Fruit fly (Drosophila melanogaster) whole organism, prepupa: Measurements from ENCODE around the gene CG15728.
A peak's percentile ranks its signal among the peaks of the same experiment; 100 is the strongest.

Source experiments
- Blimp-1 ChIP-seq: fragments of 200-800 bp; sonication (Bioruptor generic); optimal IDR thresholded peaks from 3 replicates; lab custom pipeline; 2017; ENCODE audit warnings: missing biosample characterization, missing genetic modification characterization, mild to moderate bottlenecking, moderate library complexity, missing genetic modification reagents
- CG10631 ChIP-seq: fragments of 200-800 bp; sonication (Bioruptor generic); optimal IDR thresholded peaks from 2 replicates; lab custom pipeline; 2016; ENCODE audit warnings: missing biosample characterization, missing genetic modification characterization
- CG11294 ChIP-seq: fragments of 200-800 bp; sonication (Bioruptor generic); IDR thresholded peaks from 2 replicates; pipeline ENCODE4 v1.3.6; 2022; ENCODE audit warnings: missing biosample characterization, missing genetic modification characterization
- CG11762 ChIP-seq: fragments of 200-800 bp; sonication (Bioruptor generic); optimal IDR thresholded peaks from 3 replicates; lab custom pipeline; 2016; ENCODE audit warnings: missing biosample characterization, missing genetic modification characterization; ENCODE audit not compliant: insufficient read depth
- CG11902 ChIP-seq: fragments of 200-800 bp; sonication (Bioruptor generic); optimal IDR thresholded peaks from 3 replicates; lab custom pipeline; 2016; ENCODE audit warnings: missing biosample characterization, missing genetic modification characterization
- CG16779 ChIP-seq: fragments of 200-800 bp; sonication (Bioruptor generic); optimal IDR thresholded peaks from 3 replicates; lab custom pipeline; 2017; ENCODE audit warnings: missing biosample characterization, mild to moderate bottlenecking, missing genetic modification characterization
- CG3032 ChIP-seq: fragments of 200-800 bp; optimal IDR thresholded peaks from 2 replicates; lab custom pipeline; 2019; ENCODE audit warnings: missing biosample characterization, mild to moderate bottlenecking, missing genetic modification characterization, moderate library complexity
- CG31627 ChIP-seq: fragments of 200-800 bp; sonication (Bioruptor generic); optimal IDR thresholded peaks from 3 replicates; lab custom pipeline; 2016; ENCODE audit warnings: missing biosample characterization, missing genetic modification characterization
- CG4318 ChIP-seq: fragments of 200-800 bp; sonication (Bioruptor generic); optimal IDR thresholded peaks from 3 replicates; lab custom pipeline; 2017; ENCODE audit warnings: missing biosample characterization, mild to moderate bottlenecking, missing genetic modification characterization
- CG6163 ChIP-seq: fragments of 200-800 bp; sonication (Bioruptor generic); IDR thresholded peaks from 3 replicates; pipeline ENCODE4 v1.3.6; 2022; ENCODE audit warnings: missing biosample characterization, missing genetic modification characterization
- CG6276 ChIP-seq: fragments of 200-800 bp; sonication (Bioruptor generic); optimal IDR thresholded peaks from 2 replicates; lab custom pipeline; 2017; ENCODE audit warnings: missing biosample characterization, mild to moderate bottlenecking, missing genetic modification characterization
- CG6792 ChIP-seq: fragments of 200-800 bp; sonication (Bioruptor generic); optimal IDR thresholded peaks from 3 replicates; lab custom pipeline; 2016; ENCODE audit warnings: missing biosample characterization, missing genetic modification characterization
- CG6808 ChIP-seq: fragments of 200-800 bp; sonication (Bioruptor generic); optimal IDR thresholded peaks from 3 replicates; lab custom pipeline; 2017; ENCODE audit warnings: missing biosample characterization, missing genetic modification characterization, mild to moderate bottlenecking, moderate library complexity, missing genetic modification reagents
- CG6854 ChIP-seq: fragments of 200-800 bp; sonication (Bioruptor generic); optimal IDR thresholded peaks from 2 replicates; lab custom pipeline; 2017; ENCODE audit warnings: missing biosample characterization, mild to moderate bottlenecking, missing genetic modification characterization
- CG7368 ChIP-seq: fragments of 200-800 bp; sonication (Bioruptor generic); optimal IDR thresholded peaks from 3 replicates; lab custom pipeline; 2016; ENCODE audit warnings: missing biosample characterization, missing genetic modification characterization
- CG8632 ChIP-seq: fragments of 200-800 bp; sonication (Bioruptor generic); optimal IDR thresholded peaks from 3 replicates; lab custom pipeline; 2016; ENCODE audit warnings: missing biosample characterization, missing genetic modification characterization
- CG9139 ChIP-seq: fragments of 200-800 bp; sonication (Bioruptor generic); optimal IDR thresholded peaks from 3 replicates; lab custom pipeline; 2017; ENCODE audit warnings: missing biosample characterization, mild to moderate bottlenecking, missing genetic modification characterization
- Eip75B ChIP-seq: fragments of 200-800 bp; sonication (Bioruptor generic); optimal IDR thresholded peaks from 3 replicates; lab custom pipeline; 2016; ENCODE audit warnings: missing biosample characterization, missing genetic modification characterization
- Eip78C ChIP-seq: fragments of 200-800 bp; sonication (Bioruptor generic); peaks from one replicate; lab custom pipeline; 2016; ENCODE audit warnings: missing biosample characterization, missing genetic modification characterization
- Ets21C ChIP-seq: fragments of 200-800 bp; sonication (Bioruptor generic); optimal IDR thresholded peaks from 3 replicates; lab custom pipeline; 2016; ENCODE audit warnings: missing biosample characterization, missing genetic modification characterization
- Hr39 ChIP-seq: fragments of 200-800 bp; sonication (Bioruptor generic); optimal IDR thresholded peaks from 2 replicates; lab custom pipeline; 2016; ENCODE audit warnings: missing biosample characterization, missing genetic modification characterization
- Lpt ChIP-seq: fragments of 200-800 bp; sonication (Bioruptor generic); optimal IDR thresholded peaks from 3 replicates; lab custom pipeline; 2016; ENCODE audit warnings: missing biosample characterization, missing genetic modification characterization
- Met ChIP-seq: fragments of 200-800 bp; sonication (Bioruptor generic); optimal IDR thresholded peaks from 3 replicates; lab custom pipeline; 2016; ENCODE audit warnings: missing biosample characterization, missing genetic modification characterization
- OdsH ChIP-seq: fragments of 200-800 bp; sonication (Bioruptor generic); optimal IDR thresholded peaks from 3 replicates; lab custom pipeline; 2016; ENCODE audit warnings: missing biosample characterization, missing genetic modification characterization
- Sox102F ChIP-seq: fragments of 200-800 bp; sonication (Bioruptor generic); optimal IDR thresholded peaks from 2 replicates; lab custom pipeline; 2016; ENCODE audit warnings: missing biosample characterization, mild to moderate bottlenecking, missing genetic modification characterization
- Sox14 ChIP-seq: fragments of 200-800 bp; sonication (Bioruptor generic); optimal IDR thresholded peaks from 3 replicates; lab custom pipeline; 2016; ENCODE audit warnings: missing biosample characterization, missing genetic modification characterization
- Sox15 ChIP-seq: fragments of 200-800 bp; sonication (Bioruptor generic); optimal IDR thresholded peaks from 3 replicates; lab custom pipeline; 2016; ENCODE audit warnings: missing biosample characterization, missing genetic modification characterization
- acj6 ChIP-seq: fragments of 200-800 bp; sonication (Bioruptor generic); optimal IDR thresholded peaks from 3 replicates; lab custom pipeline; 2016; ENCODE audit warnings: missing biosample characterization, missing genetic modification characterization
- cyc ChIP-seq: fragments of 200-800 bp; sonication (Bioruptor generic); optimal IDR thresholded peaks from 3 replicates; lab custom pipeline; 2016; ENCODE audit warnings: missing biosample characterization, missing genetic modification characterization
- dac ChIP-seq: fragments of 200-800 bp; sonication (Bioruptor generic); optimal IDR thresholded peaks from 2 replicates; lab custom pipeline; 2017; ENCODE audit warnings: missing biosample characterization, mild to moderate bottlenecking, missing genetic modification characterization
- dsx ChIP-seq: fragments of 200-800 bp; optimal IDR thresholded peaks from 3 replicates; lab custom pipeline; 2019; ENCODE audit warnings: missing biosample characterization, mild to moderate bottlenecking, missing genetic modification characterization, moderate library complexity; ENCODE audit not compliant: poor library complexity, severe bottlenecking
- eg ChIP-seq: fragments of 200-800 bp; sonication (Bioruptor generic); IDR thresholded peaks from 3 replicates; pipeline ENCODE4 v1.3.6; 2022; ENCODE audit warnings: missing biosample characterization, missing genetic modification characterization
- esn ChIP-seq: fragments of 200-800 bp; sonication (Bioruptor generic); optimal IDR thresholded peaks from 2 replicates; lab custom pipeline; 2016; ENCODE audit warnings: missing biosample characterization, mild to moderate bottlenecking, missing genetic modification characterization, moderate library complexity
- fd85E ChIP-seq: fragments of 200-800 bp; sonication (Bioruptor generic); optimal IDR thresholded peaks from 3 replicates; lab custom pipeline; 2016; ENCODE audit warnings: missing biosample characterization, missing genetic modification characterization
- lz ChIP-seq: fragments of 200-800 bp; sonication (Bioruptor generic); optimal IDR thresholded peaks from 3 replicates; lab custom pipeline; 2016; ENCODE audit warnings: missing biosample characterization, missing genetic modification characterization
- net ChIP-seq: fragments of 200-800 bp; sonication (Bioruptor generic); optimal IDR thresholded peaks from 3 replicates; lab custom pipeline; 2016; ENCODE audit warnings: missing biosample characterization, missing genetic modification characterization
- pdm3 ChIP-seq: fragments of 200-800 bp; sonication (Bioruptor generic); optimal IDR thresholded peaks from 3 replicates; lab custom pipeline; 2016; ENCODE audit warnings: missing biosample characterization, missing genetic modification characterization
- svp ChIP-seq: fragments of 200-800 bp; sonication (Bioruptor generic); peaks from one replicate; lab custom pipeline; 2016; ENCODE audit warnings: missing biosample characterization, missing genetic modification characterization
- topi ChIP-seq: fragments of 200-800 bp; sonication (Bioruptor generic); optimal IDR thresholded peaks from 3 replicates; lab custom pipeline; 2016; ENCODE audit warnings: missing biosample characterization, missing genetic modification characterization
- vri ChIP-seq: fragments of 200-800 bp; sonication (Bioruptor generic); optimal IDR thresholded peaks from 3 replicates; lab custom pipeline; 2016; ENCODE audit warnings: missing biosample characterization, mild to moderate bottlenecking, missing genetic modification characterization

The CG15728 gene

dm6 chrX:12629564-12629963, 5.5 kb downstream of the CG15728 start, which contains the start of the genes Aven and CG2540 (continued):
- peak; percentile 26 for TF ChIP-seq Blimp-1
- no peak for TF ChIP-seq Ets21C
- TF ChIP-seq dac (GFP tag; lab: Kevin White, UChicago), result peak; percentile 70
- TF ChIP-seq Lpt (GFP tag; lab: Kevin White, UChicago), result peak; percentile 49
- peak; percentile 40 for TF ChIP-seq cyc (GFP tag; lab: Kevin White, UChicago)
- TF ChIP-seq CG11902, result peak; percentile 13
- peak; percentile 54 for TF ChIP-seq CG7368 (GFP tag; lab: Kevin White, UChicago)
- peak; percentile 61 for TF ChIP-seq CG9139 (GFP tag; lab: Kevin White, UChicago)
- peak; percentile 76 for TF ChIP-seq CG6808 (GFP tag; lab: Kevin White, UChicago)
- TF ChIP-seq Hr39 (GFP tag; lab: Kevin White, UChicago), result peak; percentile 1
- TF ChIP-seq eg, result peak; percentile 55; the same call in 1 of the 3 replicates
- peak; percentile 72 for TF ChIP-seq CG10631
- TF ChIP-seq Sox15, result peak; percentile 48
- peak; percentile 61 for TF ChIP-seq CG16779
- peak; percentile 64 for TF ChIP-seq net (GFP tag; lab: Kevin White, UChicago)
- no peak for TF ChIP-seq fd85E (GFP tag; lab: Kevin White, UChicago)
- TF ChIP-seq CG4318 (GFP tag; lab: Kevin White, UChicago), result peak; percentile 69
- peak; percentile 36 for TF ChIP-seq CG11762 (GFP tag; lab: Kevin White, UChicago)
- TF ChIP-seq dsx (GFP tag; lab: Kevin White, UChicago), result peak; percentile 85
- peak; percentile 72 for TF ChIP-seq CG8632 (GFP tag; lab: Kevin White, UChicago)
- no peak for TF ChIP-seq CG11294 (GFP tag; lab: Robert Waterston, UW)
- TF ChIP-seq pdm3 (GFP tag; lab: Kevin White, UChicago), result peak; percentile 56
- peak; percentile 86 for TF ChIP-seq Eip78C (GFP tag; lab: Kevin White, UChicago)
- TF ChIP-seq CG3032 (tag; lab: Kevin White, UChicago), result peak; percentile 85
- peak; percentile 75 for TF ChIP-seq CG6854
- peak; percentile 77 for TF ChIP-seq CG6276 (GFP tag; lab: Kevin White, UChicago)
- TF ChIP-seq Sox14 (GFP tag; lab: Kevin White, UChicago), result peak; percentile 43

- TF ChIP-seq dac (GFP tag; lab: Kevin White, UChicago) (no peak), vri (GFP tag; lab: Kevin White, UChicago) (no peak), CG6854 (peak; percentile 51), esn (GFP tag; lab: Kevin White, UChicago) (peak; percentile 10), Met (GFP tag; lab: Kevin White, UChicago) (peak; percentile 18), CG10631 (peak; percentile 35), acj6 (GFP tag; lab: Kevin White, UChicago) (peak; percentile 19), OdsH (GFP tag; lab: Kevin White, UChicago) (peak; percentile 23), Lpt (GFP tag; lab: Kevin White, UChicago) (peak; percentile 12), CG11294 (GFP tag; lab: Robert Waterston, UW) (no peak), CG6163 (GFP tag; lab: Robert Waterston, UW) (no peak), eg (peak; percentile 47; the same call in 1 of the 3 replicates), CG3032 (tag; lab: Kevin White, UChicago) (peak; percentile 30), Eip78C (GFP tag; lab: Kevin White, UChicago) (peak; percentile 61), CG6792 (no peak), topi (peak; percentile 7), Sox102F (GFP tag; lab: Kevin White, UChicago) (no peak), CG31627 (peak; percentile 26), svp (peak; percentile 76), Sox14 (GFP tag; lab: Kevin White, UChicago) (no peak), cyc (GFP tag; lab: Kevin White, UChicago) (peak; percentile 20), lz (GFP tag; lab: Kevin White, UChicago) (peak; percentile 4), Eip75B (peak; percentile 11)
Observed at dm6 chrX:12631317-12632156, 7.4 kb downstream of the CG15728 start, which contains the start of gene Tomosyn. TSS of gene Tomosyn (plus strand) at chrX:12631605.
